Worm (Caenorhabditis elegans) whole organism, L3 larva: ENCODE results near the gene Y38H6A.1.

Experiments
- aly-2 ChIP-seq: fragments of 150-350 bp; optimal IDR thresholded peaks from 2 replicates; lab custom pipeline; 2014; ENCODE audit warnings: missing biosample characterization, missing genetic modification characterization
- ceh-28 ChIP-seq: fragments of 150-350 bp; optimal IDR thresholded peaks from 2 replicates; lab custom pipeline; 2014; ENCODE audit warnings: missing biosample characterization, missing genetic modification reagents, missing genetic modification characterization
- ceh-82 ChIP-seq: fragments of 150-350 bp; optimal IDR thresholded peaks from 2 replicates; lab custom pipeline; 2014; ENCODE audit warnings: missing biosample characterization, missing genetic modification characterization
- elt-3 ChIP-seq, 3 experiments: fragments of 150-350 bp in 1 of 3; sonication (generic microtip) in 2 of 3; optimal IDR thresholded peaks; 2 replicates in 2 of 3; 4 replicates in 1 of 3; lab custom pipeline; 2014 to 2017; ENCODE audit warnings: missing biosample characterization in 3 of 3, missing genetic modification characterization in 3 of 3
- lin-15B ChIP-seq: fragments of 150-350 bp; optimal IDR thresholded peaks from 2 replicates; lab custom pipeline; 2014; ENCODE audit warnings: missing biosample characterization, missing genetic modification characterization
- nhr-76 ChIP-seq: fragments of 150-350 bp; sonication (generic microtip); optimal IDR thresholded peaks from 5 replicates; lab custom pipeline; 2014; ENCODE audit warnings: missing biosample characterization, missing genetic modification characterization
- pqm-1 ChIP-seq: fragments of 150-350 bp; optimal IDR thresholded peaks from 2 replicates; lab custom pipeline; 2017; ENCODE audit warnings: missing biosample characterization, missing genetic modification characterization, inconsistent platforms
- sea-2 ChIP-seq: fragments of 150-350 bp; sonication (generic microtip); optimal IDR thresholded peaks from 4 replicates; lab custom pipeline; 2014; ENCODE audit warnings: missing biosample characterization, missing genetic modification reagents, missing genetic modification characterization
- skn-1 ChIP-seq: fragments of 150-350 bp; optimal IDR thresholded peaks from 2 replicates; lab custom pipeline; 2014; ENCODE audit warnings: missing biosample characterization, missing genetic modification characterization
- ztf-11 ChIP-seq: fragments of 150-350 bp; optimal IDR thresholded peaks from 2 replicates; lab custom pipeline; 2014; ENCODE audit warnings: missing biosample characterization, missing genetic modification characterization

DNA sequence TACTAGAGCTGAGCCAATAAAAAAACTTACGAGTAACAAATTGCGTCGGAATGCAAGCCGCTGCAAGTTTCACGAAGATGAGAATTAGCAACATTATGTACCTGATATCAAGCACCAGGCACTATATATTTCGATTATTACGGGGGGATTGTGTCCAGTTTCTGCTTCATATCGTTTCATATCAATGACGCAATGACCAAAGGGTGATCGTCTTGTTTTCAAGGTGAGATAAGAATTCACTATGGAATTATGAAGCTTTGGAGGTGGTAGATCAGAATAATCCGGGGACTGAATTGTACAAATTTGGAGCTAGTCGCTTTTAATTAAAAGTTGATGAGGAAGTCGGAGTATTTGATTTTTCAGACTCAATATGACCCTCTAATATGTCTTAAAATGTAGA is 41.3 kb downstream of the Y38H6A.1 start, which contains the start of gene K02E2.8:
- no peak for TF ChIP-seq elt-3 (tag; optimal IDR thresholded peaks at IDR 0.05; lab: Kevin White, UChicago)
- TF ChIP-seq skn-1 (tag; lab: Kevin White, UChicago), result no peak
- no peak for TF ChIP-seq lin-15B (tag; lab: Kevin White, UChicago)
- no peak for TF ChIP-seq ceh-82 (tag; lab: Kevin White, UChicago)
- TF ChIP-seq ztf-11, result no peak
- TF ChIP-seq sea-2 (GFP tag; lab: Kevin White, UChicago), result no peak
- TF ChIP-seq ceh-28 (tag; lab: Kevin White, UChicago), result no peak
- TF ChIP-seq aly-2 (tag; lab: Kevin White, UChicago), result no peak
- no peak for TF ChIP-seq nhr-76 (tag; lab: Kevin White, UChicago)
- TF ChIP-seq pqm-1 (tag; lab: Kevin White, UChicago), result no peak
